Worm (Caenorhabditis elegans): ENCODE results near the gene rpl-18.

DNA sequence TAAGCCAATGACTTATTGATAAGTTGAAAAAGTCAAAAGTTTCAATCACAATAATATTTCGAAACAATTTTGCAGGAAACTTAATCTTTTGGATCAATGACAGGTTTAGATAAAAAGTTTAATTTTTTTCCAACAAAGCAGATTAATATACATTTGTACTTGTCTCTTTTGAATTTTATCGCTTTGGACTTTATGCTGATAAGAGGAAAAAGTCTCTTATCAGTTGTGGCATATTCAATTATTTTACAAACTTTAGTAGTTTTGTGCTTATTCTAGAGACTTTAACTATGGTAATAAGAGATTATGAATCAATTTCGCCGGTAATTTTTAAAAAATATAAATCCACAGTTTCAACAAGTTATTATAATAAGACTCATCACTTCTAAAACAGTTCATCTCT is 49.8 kb upstream of the rpl-18 start:
- TF ChIP-seq zip-4 (GFP tag; optimal IDR thresholded peaks at IDR 0.05), result no peak
- no peak for TF ChIP-seq unc-62 (GFP tag; optimal IDR thresholded peaks at IDR 0.05)
- TF ChIP-seq sox-4 (tag; optimal IDR thresholded peaks at IDR 0.05), result no peak
- no peak for TF ChIP-seq nhr-11 (tag; optimal IDR thresholded peaks at IDR 0.05)
- no peak for TF ChIP-seq mef-2 (tag; optimal IDR thresholded peaks at IDR 0.05)
- TF ChIP-seq ces-1 (GFP tag; optimal IDR thresholded peaks at IDR 0.05), result no peak
- TF ChIP-seq nhr-90 (tag; optimal IDR thresholded peaks at IDR 0.05; ENCODE audit: poor library complexity), result no peak
- TF ChIP-seq egl-27 (tag; optimal IDR thresholded peaks at IDR 0.05), result no peak
- no peak for TF ChIP-seq nhr-77 (tag; optimal IDR thresholded peaks at IDR 0.05)
- no peak for TF ChIP-seq unc-86 (tag; optimal IDR thresholded peaks at IDR 0.05)

Data from whole organism, L1 larva.